Fruit fly (Drosophila melanogaster): ENCODE measurements around the gene fit.

DNA sequence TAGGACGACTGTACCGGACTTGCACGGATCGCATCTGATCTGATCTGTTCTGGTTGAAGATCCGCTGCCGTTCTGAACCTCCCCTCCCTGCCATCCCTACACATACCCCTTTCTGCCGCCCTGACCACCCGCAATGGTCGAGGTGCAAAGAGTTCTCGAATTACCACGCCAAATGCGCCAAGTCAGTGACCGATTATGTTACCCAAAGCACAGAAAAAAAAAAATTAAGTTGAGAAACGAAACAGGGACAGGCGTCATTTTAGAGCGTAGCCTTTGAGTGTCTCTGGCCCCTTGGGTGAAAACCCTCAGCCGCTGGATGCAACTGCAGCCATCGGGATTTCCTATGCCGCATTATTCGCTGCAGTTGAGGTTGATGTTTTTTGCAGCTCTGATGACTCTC lies 39.5 kb upstream of the fit start:
- TF ChIP-seq psq (optimal IDR thresholded peaks at IDR 0.05) (no peak), insv (optimal IDR thresholded peaks at IDR 0.05) (no peak)

Data from Kc167 (cell line).